Worm (Caenorhabditis elegans) whole organism, mixed stage, embryonic: ENCODE measurements around the gene cnd-1.

Experiments
- ces-1 ChIP-seq: fragments of 150-350 bp; optimal IDR thresholded peaks from 2 replicates; lab custom pipeline; 2014; ENCODE audit warnings: missing biosample characterization, missing genetic modification reagents, missing genetic modification characterization
- hlh-1 ChIP-seq: fragments of 150-350 bp; optimal IDR thresholded peaks from 2 replicates; lab custom pipeline; 2014; ENCODE audit warnings: missing biosample characterization, missing genetic modification reagents, missing genetic modification characterization
- lsy-2 ChIP-seq: fragments of 150-350 bp; optimal IDR thresholded peaks from 2 replicates; lab custom pipeline; 2014; ENCODE audit warnings: missing biosample characterization, missing genetic modification characterization
- mls-2 ChIP-seq: sonication (generic microtip); optimal IDR thresholded peaks from 2 replicates; lab custom pipeline; 2016; ENCODE audit warnings: mild to moderate bottlenecking, missing genetic modification characterization, moderate library complexity, missing compliant biosample characterization
- pha-4 ChIP-seq: fragments of 150-350 bp; optimal IDR thresholded peaks from 2 replicates; lab custom pipeline; 2018; ENCODE audit warnings: missing biosample characterization, missing genetic modification reagents, missing genetic modification characterization
- ztf-11 ChIP-seq: fragments of 150-350 bp; optimal IDR thresholded peaks from 2 replicates; lab custom pipeline; 2014; ENCODE audit warnings: missing biosample characterization, missing genetic modification characterization

Gene cnd-1

ce11 chrIII:5193266-5193665 is 51.2 kb downstream of the cnd-1 start:
- TF ChIP-seq mls-2 (tag; lab: Kevin White, UChicago) (no peak), hlh-1 (no peak), pha-4 (tag; lab: Kevin White, UChicago) (no peak), lsy-2 (peak; percentile 42)

ce11 chrIII:5190671-5191174 is 53.7 kb downstream of the cnd-1 start, which contains the start of gene hira-1:
TSS of gene hira-1 (plus strand) at chrIII:5191124.
- TF ChIP-seq ztf-11 (tag; lab: Kevin White, UChicago) (no peak), hlh-1 (no peak), ces-1 (GFP tag; lab: Kevin White, UChicago) (peak; percentile 68)
